Worm (Caenorhabditis elegans) whole organism, midembryonic: ENCODE results near the gene Y116F11B.8.

ENCODE experiments used
- T22C8.4 ChIP-seq: fragments of 200-800 bp; sonication (Bioruptor generic); IDR thresholded peaks from 2 replicates; pipeline ENCODE4 v1.3.6; 2022; ENCODE audit warnings: missing genetic modification characterization, missing compliant biosample characterization
- cog-1 ChIP-seq: sonication (generic microtip); optimal IDR thresholded peaks from 2 replicates; lab custom pipeline; 2016; ENCODE audit warnings: missing genetic modification characterization, missing compliant biosample characterization
- flt-1 ChIP-seq: fragments of 200-800 bp; sonication (Bioruptor generic); IDR thresholded peaks from 2 replicates; pipeline ENCODE4 v1.3.6; 2022; ENCODE audit warnings: missing genetic modification characterization, missing compliant biosample characterization
- klf-2 ChIP-seq: fragments of 200-800 bp; sonication (Bioruptor generic); conservative IDR thresholded peaks from 2 replicates; pipeline ENCODE4 v1.3.6; 2022; ENCODE audit warnings: missing genetic modification reagents, missing genetic modification characterization, missing compliant biosample characterization
- med-1 ChIP-seq: sonication (generic microtip); optimal IDR thresholded peaks from 2 replicates; lab custom pipeline; 2017; ENCODE audit warnings: missing genetic modification characterization, mild to moderate bottlenecking, missing compliant biosample characterization, antibody characterized with exemption, missing genetic modification reagents; ENCODE audit not compliant: insufficient read depth
- ref-1 ChIP-seq: fragments of 200-800 bp; sonication (Bioruptor generic); conservative IDR thresholded peaks from 2 replicates; pipeline ENCODE4 v1.3.6; 2022; ENCODE audit warnings: missing genetic modification reagents, missing genetic modification characterization, missing compliant biosample characterization
- tab-1 ChIP-seq: fragments of 200-800 bp; sonication (Bioruptor generic); IDR thresholded peaks from 2 replicates; pipeline ENCODE4 v1.3.6; 2022; ENCODE audit warnings: missing genetic modification characterization, missing compliant biosample characterization
- ztf-23 ChIP-seq: fragments of 200-800 bp; sonication (Bioruptor generic); IDR thresholded peaks from 2 replicates; pipeline ENCODE4 v1.3.6; 2022; ENCODE audit warnings: missing genetic modification reagents, missing genetic modification characterization, missing compliant biosample characterization
- ztf-29 ChIP-seq: fragments of 200-800 bp; sonication (Bioruptor generic); IDR thresholded peaks from 2 replicates; pipeline ENCODE4 v1.3.6; 2022; ENCODE audit warnings: missing genetic modification reagents, missing genetic modification characterization, missing compliant biosample characterization

The Y116F11B.8 gene

DNA sequence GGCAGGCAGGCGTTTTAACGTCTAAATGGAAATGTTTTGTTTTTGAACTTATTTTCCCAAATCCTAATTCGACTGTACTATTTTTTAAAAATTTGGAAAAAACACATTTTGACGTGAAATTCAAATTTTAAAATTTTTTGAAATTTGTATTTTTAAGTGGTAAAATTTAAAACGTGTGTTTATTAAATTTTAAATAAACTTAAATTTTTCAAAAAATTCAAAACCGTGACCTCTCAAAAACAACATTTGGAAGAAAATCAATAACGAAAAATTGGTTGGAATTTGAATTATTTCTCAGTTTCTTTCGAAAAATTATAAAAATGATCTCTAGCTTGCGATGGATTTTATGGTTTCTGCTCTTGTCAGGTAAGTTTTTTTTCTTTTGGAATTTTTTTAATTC lies at the start of gene Y116F11B.8:
Gene Y116F11B.8 (plus strand): TSS at position 301 of the 400 bp plus-strand sequence.
- TF ChIP-seq flt-1 (GFP tag; lab: Robert Waterston, UW) (no peak), ztf-29 (GFP tag; lab: Robert Waterston, UW) (no peak), ref-1 (no peak)

DNA sequence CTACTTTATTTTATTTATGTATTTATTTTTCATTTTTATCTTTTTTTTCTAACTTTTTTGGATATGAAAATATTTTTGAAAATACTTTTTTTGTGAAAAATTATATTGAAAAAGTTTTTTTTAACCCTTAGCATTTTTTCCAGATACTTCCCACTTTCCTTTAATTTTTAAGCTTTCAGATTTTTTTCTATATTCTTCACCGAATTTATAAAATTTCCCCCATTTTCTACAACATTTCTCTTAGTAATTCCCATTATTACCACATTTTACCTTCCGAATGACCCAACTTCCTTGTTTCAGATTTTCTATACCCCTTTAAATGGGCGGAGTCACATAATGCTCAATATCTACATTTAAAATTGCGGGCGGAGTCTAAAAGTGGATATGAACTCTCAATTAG lies 42.6 kb upstream of the Y116F11B.8 start, which contains the start of gene daf-28:
Gene daf-28 (plus strand): TSS at position 301 of the 400 bp plus-strand sequence.
- no peak for TF ChIP-seq T22C8.4 (GFP tag; lab: Robert Waterston, UW)
- TF ChIP-seq flt-1 (GFP tag; lab: Robert Waterston, UW) = no peak
- no peak for TF ChIP-seq tab-1 (GFP tag; lab: Robert Waterston, UW)
- no peak for TF ChIP-seq ref-1
- no peak for TF ChIP-seq cog-1 (tag; lab: Kevin White, UChicago)
- TF ChIP-seq ztf-23 (GFP tag; lab: Robert Waterston, UW) = no peak
- no peak for TF ChIP-seq ztf-29 (GFP tag; lab: Robert Waterston, UW)
- no peak for TF ChIP-seq klf-2
- no peak for TF ChIP-seq med-1 (GFP tag; lab: Kevin White, UChicago)

ce11 chrV:19820178-19820577 lies 37.3 kb upstream of the Y116F11B.8 start:
- no peak for TF ChIP-seq tab-1 (GFP tag; lab: Robert Waterston, UW)
- TF ChIP-seq ztf-23 (GFP tag; lab: Robert Waterston, UW) = no peak
- no peak for TF ChIP-seq ztf-29 (GFP tag; lab: Robert Waterston, UW)
- no peak for TF ChIP-seq cog-1 (tag; lab: Kevin White, UChicago)
- TF ChIP-seq med-1 (GFP tag; lab: Kevin White, UChicago) = no peak
- no peak for TF ChIP-seq T22C8.4 (GFP tag; lab: Robert Waterston, UW)
- TF ChIP-seq klf-2 = no peak
- no peak for TF ChIP-seq ref-1
- TF ChIP-seq flt-1 (GFP tag; lab: Robert Waterston, UW) = no peak

DNA sequence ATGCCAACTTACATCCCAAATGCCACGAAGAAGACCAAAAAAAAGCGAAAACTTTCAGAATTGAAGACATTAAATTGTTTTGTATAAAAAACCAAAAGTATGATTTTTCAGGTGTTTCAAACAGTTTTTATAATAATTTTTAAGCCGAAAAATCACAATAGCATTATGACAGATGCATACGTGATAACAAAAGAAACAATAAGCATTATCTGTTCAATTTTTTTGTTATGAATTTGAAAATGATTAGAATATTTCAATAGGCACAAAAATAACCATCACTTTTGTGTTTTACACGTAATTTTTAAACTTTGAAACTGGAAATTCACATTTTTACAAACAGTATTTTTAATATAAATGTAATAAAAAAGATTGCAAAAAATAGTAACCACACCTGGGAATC lies 35.3 kb upstream of the Y116F11B.8 start, which contains the start of gene Y116F11B.17:
Gene Y116F11B.17 (minus strand): TSS at position 101 of the 400 bp plus-strand sequence.
- TF ChIP-seq ztf-23 (GFP tag; lab: Robert Waterston, UW) = no peak
- TF ChIP-seq med-1 (GFP tag; lab: Kevin White, UChicago) = no peak
- TF ChIP-seq klf-2 = no peak
- no peak for TF ChIP-seq cog-1 (tag; lab: Kevin White, UChicago)
- TF ChIP-seq ref-1 = no peak
- no peak for TF ChIP-seq tab-1 (GFP tag; lab: Robert Waterston, UW)
- no peak for TF ChIP-seq ztf-29 (GFP tag; lab: Robert Waterston, UW)
- TF ChIP-seq flt-1 (GFP tag; lab: Robert Waterston, UW) = no peak
- TF ChIP-seq T22C8.4 (GFP tag; lab: Robert Waterston, UW) = no peak

DNA sequence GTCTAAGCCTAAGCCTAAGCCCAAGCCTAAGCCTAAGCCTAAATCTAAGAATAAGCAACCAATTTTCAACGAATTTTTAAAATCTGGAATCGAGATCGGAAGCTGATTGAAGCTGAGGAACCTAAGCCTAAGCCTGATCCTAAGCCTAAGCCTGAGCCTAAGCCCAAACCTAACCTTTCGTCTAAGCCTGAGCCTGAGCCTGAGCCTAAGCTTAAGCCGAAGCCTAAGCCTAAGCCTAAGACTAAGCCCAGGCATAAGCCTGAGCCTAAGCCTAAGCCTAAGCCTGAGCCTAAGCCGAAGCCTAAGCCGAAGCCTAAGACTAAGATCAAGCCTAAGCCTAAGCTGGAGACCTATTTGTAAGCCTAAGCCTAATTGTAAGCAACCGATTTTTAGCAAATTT lies 30.0 kb upstream of the Y116F11B.8 start:
- TF ChIP-seq med-1 (GFP tag; lab: Kevin White, UChicago) (no peak), klf-2 (no peak), ztf-29 (GFP tag; lab: Robert Waterston, UW) (no peak; the same call in 1 of the 2 replicates), ref-1 (no peak), tab-1 (GFP tag; lab: Robert Waterston, UW) (no peak), T22C8.4 (GFP tag; lab: Robert Waterston, UW) (no peak), cog-1 (tag; lab: Kevin White, UChicago) (no peak)

DNA sequence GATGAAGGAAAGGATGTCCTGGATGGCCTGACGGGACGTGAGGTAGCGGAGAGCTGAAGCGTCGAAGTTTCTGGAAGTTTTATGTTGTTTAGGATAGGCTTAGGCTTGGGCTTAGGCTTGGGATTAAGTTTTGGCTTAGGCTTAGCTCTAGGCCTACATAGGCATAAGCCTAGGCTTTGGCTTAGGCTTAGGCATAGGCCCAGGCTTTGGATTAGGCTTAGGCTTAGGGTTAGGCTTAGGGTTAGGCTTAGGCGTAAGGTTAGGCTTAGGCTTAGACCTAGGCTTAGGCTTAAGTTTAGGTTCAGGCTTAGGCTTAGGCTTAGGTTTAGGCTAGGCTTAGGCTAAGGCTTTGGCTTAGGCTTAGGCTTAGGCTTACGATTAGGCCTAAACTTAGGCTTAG lies 28.2 kb upstream of the Y116F11B.8 start:
- TF ChIP-seq cog-1 (tag; lab: Kevin White, UChicago) = no peak
- TF ChIP-seq flt-1 (GFP tag; lab: Robert Waterston, UW) = no peak
- TF ChIP-seq ztf-29 (GFP tag; lab: Robert Waterston, UW) = no peak
- TF ChIP-seq T22C8.4 (GFP tag; lab: Robert Waterston, UW) = no peak
- TF ChIP-seq klf-2 = no peak

DNA sequence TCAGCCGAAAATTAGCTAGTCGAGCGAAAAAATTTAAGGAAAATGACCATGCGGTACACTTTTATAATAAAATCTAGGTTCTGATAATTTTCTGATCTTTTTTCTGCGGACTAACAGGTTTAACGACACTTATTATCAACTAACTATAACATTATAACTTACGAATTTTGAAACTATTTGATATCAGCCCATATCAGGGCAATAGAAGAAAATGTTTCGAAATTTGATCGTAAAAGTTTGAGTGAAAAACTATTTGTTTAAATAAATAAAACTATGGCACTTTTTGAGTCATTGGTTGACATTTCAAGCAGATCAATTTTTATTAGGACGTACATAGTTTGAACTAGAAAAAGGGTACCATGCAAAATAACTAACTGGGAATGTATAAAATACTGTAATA lies 26.6 kb upstream of the Y116F11B.8 start, which contains the start of gene pcp-4:
Gene pcp-4 (minus strand): TSS at position 197 of the 400 bp plus-strand sequence.
- no peak for TF ChIP-seq tab-1 (GFP tag; lab: Robert Waterston, UW)
- TF ChIP-seq klf-2 = no peak
- no peak for TF ChIP-seq T22C8.4 (GFP tag; lab: Robert Waterston, UW)
- TF ChIP-seq ztf-23 (GFP tag; lab: Robert Waterston, UW) = no peak
- no peak for TF ChIP-seq ref-1
- no peak for TF ChIP-seq flt-1 (GFP tag; lab: Robert Waterston, UW)
- TF ChIP-seq med-1 (GFP tag; lab: Kevin White, UChicago) = no peak
- no peak for TF ChIP-seq ztf-29 (GFP tag; lab: Robert Waterston, UW)
- no peak for TF ChIP-seq cog-1 (tag; lab: Kevin White, UChicago)

DNA sequence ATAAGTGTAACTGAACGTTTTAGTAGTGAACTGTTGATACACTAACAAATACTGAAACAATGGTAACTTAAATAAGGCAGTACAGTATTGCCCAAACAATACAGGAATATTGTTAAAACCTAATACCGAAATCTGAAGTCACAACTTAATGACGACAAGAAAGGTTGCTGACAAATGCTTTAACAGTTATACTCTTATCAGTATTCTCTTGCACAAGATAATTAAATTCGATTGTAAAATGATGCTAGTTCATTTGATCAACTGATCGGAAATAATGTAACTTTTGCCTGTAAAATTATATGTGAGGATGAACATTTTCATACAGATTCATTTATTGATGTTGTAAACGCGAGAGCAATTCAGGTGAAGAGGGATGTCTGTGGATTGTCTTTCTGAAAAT lies 25.8 kb upstream of the Y116F11B.8 start:
- no peak for TF ChIP-seq tab-1 (GFP tag; lab: Robert Waterston, UW)
- no peak for TF ChIP-seq cog-1 (tag; lab: Kevin White, UChicago)
- no peak for TF ChIP-seq flt-1 (GFP tag; lab: Robert Waterston, UW)
- no peak for TF ChIP-seq T22C8.4 (GFP tag; lab: Robert Waterston, UW)
- no peak for TF ChIP-seq ztf-29 (GFP tag; lab: Robert Waterston, UW)
- no peak for TF ChIP-seq ztf-23 (GFP tag; lab: Robert Waterston, UW)
- no peak for TF ChIP-seq med-1 (GFP tag; lab: Kevin White, UChicago)
- TF ChIP-seq ref-1 = no peak
- no peak for TF ChIP-seq klf-2

DNA sequence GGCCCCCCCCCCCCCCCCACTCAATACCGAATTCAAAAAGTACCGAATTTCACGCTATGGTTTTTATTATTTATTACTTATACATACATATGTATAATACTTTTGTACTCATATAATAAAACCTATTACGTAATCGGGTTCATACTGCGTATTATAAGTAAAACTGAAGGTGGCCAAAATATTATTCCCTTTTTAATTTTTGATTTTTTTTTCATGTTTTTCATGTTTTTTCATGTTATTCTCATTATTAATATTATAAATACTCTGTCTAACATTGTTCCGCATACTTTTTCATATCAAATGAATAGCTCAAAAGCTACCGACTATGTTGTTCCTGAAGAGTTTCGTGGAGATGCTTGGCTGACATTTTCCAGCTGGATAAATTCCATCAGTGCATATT lies 21.3 kb upstream of the Y116F11B.8 start, which contains the start of gene srw-38:
Gene srw-38 (plus strand): TSS at position 301 of the 400 bp plus-strand sequence.
- TF ChIP-seq tab-1 (GFP tag; lab: Robert Waterston, UW) = no peak
- no peak for TF ChIP-seq ztf-29 (GFP tag; lab: Robert Waterston, UW)
